Worm (Caenorhabditis elegans) whole organism, young adult: ENCODE measurements around the gene fbxa-51.

ENCODE experiments used
- B0019.2 ChIP-seq: fragments of 200-800 bp; sonication (Bioruptor generic); conservative IDR thresholded peaks from 2 replicates; pipeline ENCODE4 v1.3.6; 2022; ENCODE audit warnings: missing genetic modification reagents, missing genetic modification characterization, missing compliant biosample characterization
- B0035.1 ChIP-seq: sonication (generic microtip); optimal IDR thresholded peaks from 2 replicates; lab custom pipeline; 2016; ENCODE audit warnings: missing genetic modification characterization, mild to moderate bottlenecking, missing compliant biosample characterization, missing genotype, missing genetic modification reagents
- B0336.3 ChIP-seq: fragments of 200-800 bp; sonication (Bioruptor generic); IDR thresholded peaks from 2 replicates; pipeline ENCODE4 v1.3.6; 2022; ENCODE audit warnings: missing genetic modification characterization, missing compliant biosample characterization
- C17E4.6 ChIP-seq: fragments of 200-800 bp; sonication (Bioruptor generic); IDR thresholded peaks from 2 replicates; pipeline ENCODE4 v1.3.6; 2022; ENCODE audit warnings: missing genetic modification reagents, missing genetic modification characterization, missing compliant biosample characterization
- F23B12.7 ChIP-seq: sonication (generic microtip); optimal IDR thresholded peaks from 2 replicates; lab custom pipeline; 2017; ENCODE audit warnings: missing genetic modification characterization, mild to moderate bottlenecking, missing compliant biosample characterization, antibody characterized with exemption, moderate library complexity; ENCODE audit not compliant: insufficient read depth
- K11D2.4 ChIP-seq: fragments of 200-800 bp; sonication (Bioruptor generic); IDR thresholded peaks from 2 replicates; pipeline ENCODE4 v1.3.6; 2022; ENCODE audit warnings: missing genetic modification reagents, missing genetic modification characterization, missing compliant biosample characterization
- Y53F4B.3 ChIP-seq: fragments of 200-800 bp; sonication (Bioruptor generic); IDR thresholded peaks from 2 replicates; pipeline ENCODE4 v1.3.6; 2022; ENCODE audit warnings: missing genetic modification reagents, missing genetic modification characterization, missing compliant biosample characterization
- Y79H2A.3 ChIP-seq: fragments of 200-800 bp; sonication (Bioruptor generic); conservative IDR thresholded peaks from 2 replicates; pipeline ENCODE4 v1.3.6; 2022; ENCODE audit warnings: missing genetic modification reagents, missing genetic modification characterization, missing compliant biosample characterization
- ZK185.1 ChIP-seq: sonication (generic microtip); optimal IDR thresholded peaks from 2 replicates; lab custom pipeline; 2016; ENCODE audit warnings: mild to moderate bottlenecking, missing genetic modification characterization, missing compliant biosample characterization; ENCODE audit not compliant: poor library complexity, severe bottlenecking
- aptf-3 ChIP-seq: fragments of 200-800 bp; sonication (Bioruptor generic); IDR thresholded peaks from 2 replicates; pipeline ENCODE4 v1.3.6; 2022; ENCODE audit warnings: missing genetic modification characterization, missing compliant biosample characterization
- attf-6 ChIP-seq: fragments of 200-800 bp; sonication (Bioruptor generic); IDR thresholded peaks from 2 replicates; pipeline ENCODE4 v1.3.6; 2022; ENCODE audit warnings: missing genetic modification reagents, missing genetic modification characterization, missing compliant biosample characterization
- ceh-58 ChIP-seq: fragments of 200-800 bp; sonication (Bioruptor generic); IDR thresholded peaks from 2 replicates; pipeline ENCODE4 v1.3.6; 2022; ENCODE audit warnings: missing genetic modification characterization, missing compliant biosample characterization
- die-1 ChIP-seq: sonication (generic microtip); optimal IDR thresholded peaks from 2 replicates; lab custom pipeline; 2016; ENCODE audit warnings: missing genotype, mild to moderate bottlenecking, missing genetic modification characterization, missing compliant biosample characterization
- efl-1 ChIP-seq: fragments of 150-350 bp; optimal IDR thresholded peaks from 2 replicates; lab custom pipeline; 2014; ENCODE audit warnings: missing biosample characterization, missing genetic modification reagents, missing genetic modification characterization
- egrh-3 ChIP-seq: fragments of 200-800 bp; sonication (Bioruptor generic); IDR thresholded peaks from 2 replicates; pipeline ENCODE4 v1.3.6; 2022; ENCODE audit warnings: missing genetic modification reagents, missing genetic modification characterization, missing compliant biosample characterization
- hlh-26 ChIP-seq: fragments of 200-800 bp; sonication (Bioruptor generic); conservative IDR thresholded peaks from 2 replicates; pipeline ENCODE4 v1.3.6; 2022; ENCODE audit warnings: missing genetic modification reagents, missing genetic modification characterization, missing compliant biosample characterization
- lag-1 ChIP-seq: fragments of 200-800 bp; sonication (Bioruptor generic); IDR thresholded peaks from 2 replicates; pipeline ENCODE4 v1.3.6; 2022; ENCODE audit warnings: missing genetic modification reagents, missing genetic modification characterization, missing compliant biosample characterization
- let-526 ChIP-seq: fragments of 200-800 bp; sonication (Bioruptor generic); IDR thresholded peaks from 2 replicates; pipeline ENCODE4 v1.3.6; 2022; ENCODE audit warnings: missing genetic modification reagents, missing genetic modification characterization, missing compliant biosample characterization
- let-607 ChIP-seq, 2 experiments: fragments of 200-800 bp in 1 of 2; sonication (Bioruptor generic) in 1 of 2; sonication (generic microtip) in 1 of 2; optimal IDR thresholded peaks; 2 replicates each; lab custom pipeline; 2016 to 2018; ENCODE audit warnings: mild to moderate bottlenecking in 2 of 2, missing compliant biosample characterization in 2 of 2, missing genetic modification characterization in 2 of 2, moderate library complexity in 2 of 2, missing genotype in 1 of 2
- lir-1 ChIP-seq: fragments of 200-800 bp; sonication (Bioruptor generic); conservative IDR thresholded peaks from 2 replicates; pipeline ENCODE4 v1.3.6; 2022; ENCODE audit warnings: missing genetic modification reagents, missing genetic modification characterization, missing compliant biosample characterization
- madf-3 ChIP-seq: fragments of 200-800 bp; sonication (Bioruptor generic); IDR thresholded peaks from 2 replicates; pipeline ENCODE4 v1.3.6; 2022; ENCODE audit warnings: missing genetic modification reagents, missing genetic modification characterization, missing compliant biosample characterization
- mcd-1 ChIP-seq: fragments of 200-800 bp; sonication (Bioruptor generic); IDR thresholded peaks from 2 replicates; pipeline ENCODE4 v1.3.6; 2022; ENCODE audit warnings: missing genetic modification reagents, missing genetic modification characterization, missing compliant biosample characterization
- mes-4 ChIP-seq: sonication (generic microtip); optimal IDR thresholded peaks from 2 replicates; lab custom pipeline; 2016; ENCODE audit warnings: missing genotype, missing genetic modification characterization, missing compliant biosample characterization
- nfyb-1 ChIP-seq: fragments of 200-800 bp; sonication (Bioruptor generic); IDR thresholded peaks from 2 replicates; pipeline ENCODE4 v1.3.6; 2022; ENCODE audit warnings: missing genetic modification reagents, missing genetic modification characterization, missing compliant biosample characterization
- nhr-120 ChIP-seq: fragments of 200-800 bp; sonication (Bioruptor generic); IDR thresholded peaks from 2 replicates; pipeline ENCODE4 v1.3.6; 2022; ENCODE audit warnings: missing genetic modification characterization, missing compliant biosample characterization
- nhr-80 ChIP-seq: sonication (generic microtip); optimal IDR thresholded peaks from 2 replicates; lab custom pipeline; 2016; ENCODE audit warnings: missing genetic modification characterization, missing compliant biosample characterization
- pbrm-1 ChIP-seq: fragments of 200-800 bp; sonication (Bioruptor generic); IDR thresholded peaks from 2 replicates; pipeline ENCODE4 v1.3.6; 2022; ENCODE audit warnings: missing genetic modification reagents, missing genetic modification characterization, missing compliant biosample characterization
- pha-4 ChIP-seq: fragments of 150-350 bp; sonication (generic microtip); optimal IDR thresholded peaks from 2 replicates; lab custom pipeline; 2014; ENCODE audit warnings: missing biosample characterization, missing genetic modification reagents, missing genetic modification characterization
- repo-1 ChIP-seq: sonication (generic microtip); optimal IDR thresholded peaks from 2 replicates; lab custom pipeline; 2017; ENCODE audit warnings: mild to moderate bottlenecking, missing genetic modification characterization, missing compliant biosample characterization
- sdz-38 ChIP-seq: sonication (generic microtip); optimal IDR thresholded peaks from 2 replicates; lab custom pipeline; 2016; ENCODE audit warnings: missing genotype, missing genetic modification characterization, missing compliant biosample characterization
- somi-1 ChIP-seq: fragments of 200-800 bp; sonication (Bioruptor generic); optimal IDR thresholded peaks from 2 replicates; lab custom pipeline; 2018; ENCODE audit warnings: mild to moderate bottlenecking, missing genetic modification characterization, missing compliant biosample characterization
- sptf-2 ChIP-seq: fragments of 200-800 bp; sonication (Bioruptor generic); optimal IDR thresholded peaks from 2 replicates; lab custom pipeline; 2018; ENCODE audit warnings: mild to moderate bottlenecking, missing genetic modification characterization, missing compliant biosample characterization
- unc-62 ChIP-seq: fragments of 150-350 bp; optimal IDR thresholded peaks from 2 replicates; lab custom pipeline; 2014; ENCODE audit warnings: missing biosample characterization, missing genetic modification reagents, missing genetic modification characterization
- zfh-2 ChIP-seq: fragments of 200-800 bp; sonication (Bioruptor generic); conservative IDR thresholded peaks from 2 replicates; pipeline ENCODE4 v1.3.6; 2022; ENCODE audit warnings: missing genetic modification reagents, missing genetic modification characterization, missing compliant biosample characterization
- ztf-18 ChIP-seq: sonication (generic microtip); optimal IDR thresholded peaks from 2 replicates; lab custom pipeline; 2016; ENCODE audit warnings: missing genotype, mild to moderate bottlenecking, missing genetic modification characterization, missing compliant biosample characterization
- ztf-26 ChIP-seq: sonication (generic microtip); optimal IDR thresholded peaks from 2 replicates; lab custom pipeline; 2017; ENCODE audit warnings: missing genetic modification characterization, missing compliant biosample characterization

Gene fbxa-51

ce11 chrIII:952184-952583 is 9.9 kb upstream of the fbxa-51 start, which contains the start of gene fbxa-10:
TSS of gene fbxa-10 (plus strand) at chrIII:952390.
- TF ChIP-seq ztf-26 (tag; lab: Kevin White, UChicago) (no peak), pha-4 (tag; lab: Kevin White, UChicago) (no peak), sptf-2 (GFP tag; lab: Kevin White, UChicago) (no peak), nfyb-1 (GFP tag; lab: Robert Waterston, UW) (no peak), C17E4.6 (GFP tag; lab: Robert Waterston, UW) (no peak), attf-6 (no peak), nhr-120 (no peak), ceh-58 (no peak), nhr-80 (no peak), aptf-3 (GFP tag; lab: Robert Waterston, UW) (no peak), lag-1 (GFP tag; lab: Robert Waterston, UW) (no peak), madf-3 (GFP tag; lab: Robert Waterston, UW) (no peak), mes-4 (no peak), ZK185.1 (no peak)
- TF ChIP-seq, all 124 proteins: peak for 0

ce11 chrIII:954553-954952 is 7.5 kb upstream of the fbxa-51 start, which contains the start of the genes T12B5.15 and T12B5.14:
TSS of gene T12B5.15 (minus strand) at chrIII:954653.
TSS of gene T12B5.14 (plus strand) at chrIII:954873.
- no peak for TF ChIP-seq sdz-38 (tag; lab: Kevin White, UChicago)

DNA sequence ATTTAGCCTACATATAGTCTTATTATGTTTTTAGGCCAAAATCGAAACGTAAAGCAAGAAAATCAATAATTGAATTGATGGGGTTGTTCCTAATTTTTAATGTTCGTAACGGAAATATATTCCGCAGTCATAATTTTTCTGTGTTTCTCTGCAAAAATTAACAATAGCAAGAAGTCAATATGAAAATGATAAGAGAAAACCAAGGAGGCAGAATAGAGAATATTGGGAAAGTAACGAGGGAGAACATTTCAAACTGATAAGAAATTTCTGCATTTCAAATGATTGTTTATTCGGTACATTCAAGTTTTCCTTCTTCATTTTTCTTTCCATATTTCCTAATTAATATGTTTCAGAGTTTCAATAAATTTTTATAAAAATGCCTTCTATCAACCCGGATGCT is 6.1 kb upstream of the fbxa-51 start, which contains the start of gene fbxa-54:
TSS of gene fbxa-54 (plus strand) at position 354 of the 400 bp plus-strand sequence.
- TF ChIP-seq nhr-80 (peak; percentile 79), repo-1 (no peak)

DNA sequence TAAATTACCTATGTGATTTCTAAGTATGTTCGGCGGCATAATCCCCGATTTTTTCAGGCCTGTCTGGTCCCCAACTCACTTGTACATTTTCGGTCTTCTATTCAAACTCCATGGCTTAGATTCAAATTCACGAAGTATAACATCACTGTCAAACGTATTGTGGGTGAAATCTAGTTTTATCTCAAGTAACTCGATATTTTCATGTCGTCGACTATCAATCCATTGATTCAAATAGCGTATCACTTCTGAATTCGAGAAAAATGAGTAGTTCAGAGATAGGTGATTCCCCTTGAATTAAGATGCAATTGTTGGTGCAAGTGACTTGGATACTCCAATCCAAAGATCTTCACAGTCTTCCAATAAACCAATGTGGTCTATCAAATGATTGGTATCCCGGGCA is 2.6 kb downstream of the fbxa-51 start:
- TF ChIP-seq let-526: no peak
- no peak for TF ChIP-seq die-1 (tag; lab: Kevin White, UChicago)
- TF ChIP-seq unc-62 (GFP tag; lab: Kevin White, UChicago): no peak
- TF ChIP-seq zfh-2 (GFP tag; lab: Robert Waterston, UW): no peak
- TF ChIP-seq Y79H2A.3 (GFP tag; lab: Robert Waterston, UW): no peak
- no peak for TF ChIP-seq K11D2.4 (GFP tag; lab: Robert Waterston, UW)
- TF ChIP-seq ztf-18 (tag; lab: Kevin White, UChicago): no peak
- no peak for TF ChIP-seq Y53F4B.3 (GFP tag; lab: Robert Waterston, UW)
- TF ChIP-seq efl-1 (GFP tag; lab: Kevin White, UChicago): no peak
- no peak for TF ChIP-seq hlh-26
- TF ChIP-seq let-607 (tag; optimal IDR thresholded peaks at IDR 0.05; lab: Kevin White, UChicago): no peak
- no peak for TF ChIP-seq B0336.3
- TF ChIP-seq somi-1 (GFP tag; lab: Kevin White, UChicago): no peak
- TF ChIP-seq lir-1 (GFP tag; lab: Robert Waterston, UW): no peak
- TF ChIP-seq repo-1: no peak
- TF ChIP-seq sdz-38 (tag; lab: Kevin White, UChicago): no peak
- no peak for TF ChIP-seq mcd-1 (GFP tag; lab: Robert Waterston, UW)
- TF ChIP-seq B0019.2: no peak
- no peak for TF ChIP-seq pbrm-1
- no peak for TF ChIP-seq F23B12.7 (tag; lab: Kevin White, UChicago)

DNA sequence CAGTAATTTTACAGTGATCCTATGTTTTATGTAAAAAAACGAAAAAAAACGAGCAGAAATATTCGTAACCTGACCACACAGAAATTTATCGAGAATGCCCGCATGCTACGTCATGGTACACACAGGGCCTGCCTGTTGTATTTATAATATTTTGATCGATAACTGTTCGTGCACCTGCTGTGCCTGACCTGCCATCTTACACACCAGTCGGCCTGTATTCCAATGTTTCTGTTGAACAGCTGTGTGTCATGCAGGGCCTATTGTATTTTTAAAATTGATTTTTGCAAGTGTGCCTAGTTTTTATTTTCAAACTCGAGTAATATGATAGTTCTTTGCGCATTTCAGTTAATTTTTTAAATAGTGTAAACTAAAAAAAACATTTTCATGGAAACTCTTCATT is 4.2 kb downstream of the fbxa-51 start:
- no peak for TF ChIP-seq B0035.1 (tag; lab: Kevin White, UChicago)
- TF ChIP-seq attf-6: no peak
- TF ChIP-seq egrh-3: no peak
- no peak for TF ChIP-seq sptf-2 (GFP tag; lab: Kevin White, UChicago)
- TF ChIP-seq somi-1 (GFP tag; lab: Kevin White, UChicago): no peak
